Fruit fly (Drosophila melanogaster): ENCODE data around the gene CG12104.

CG12104 gene

DNA sequence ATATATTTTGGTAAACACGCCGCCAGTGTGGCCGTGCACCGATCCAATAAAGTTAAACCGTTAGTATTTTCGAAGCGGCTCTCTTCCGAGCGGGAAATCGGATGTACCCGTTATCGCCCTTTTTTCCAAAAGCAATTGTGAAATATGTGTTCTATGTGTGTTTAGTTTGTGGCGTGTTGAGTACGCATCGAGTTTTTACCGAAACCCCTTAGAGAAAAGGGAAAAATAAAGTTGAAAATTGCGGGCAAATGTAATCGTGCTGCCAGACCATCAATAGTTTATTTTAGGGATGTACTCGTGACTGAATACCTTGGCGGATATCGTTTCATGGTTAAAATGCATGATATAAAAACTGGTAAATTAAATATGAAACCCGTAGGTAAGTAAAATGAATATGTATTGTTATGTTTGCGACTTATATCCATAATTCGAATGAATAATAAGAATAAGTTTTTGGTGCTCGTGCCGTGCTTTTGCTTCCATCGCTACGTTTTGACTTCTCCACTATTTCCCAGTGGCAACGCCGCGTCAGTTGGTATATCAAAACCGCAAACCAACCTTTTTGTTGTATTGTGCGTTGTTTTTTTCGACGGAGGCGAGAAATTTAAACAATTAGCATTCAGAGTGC, 36.8 kb upstream of the CG12104 start, which contains the start of the genes Mettl2 and Bgb (continued):
- TF ChIP-seq pros (GFP tag; optimal IDR thresholded peaks at IDR 0.05) (no peak), CG12236 (GFP tag; optimal IDR thresholded peaks at IDR 0.05) (peak; percentile 20), nom (GFP tag; optimal IDR thresholded peaks at IDR 0.05) (peak; percentile 9), jing (GFP tag; optimal IDR thresholded peaks at IDR 0.05) (no peak), gsb-n (tag; optimal IDR thresholded peaks at IDR 0.05) (peak; percentile 49), NC2β (GFP tag; optimal IDR thresholded peaks at IDR 0.05) (peak; percentile 63), CG15601 (tag; optimal IDR thresholded peaks at IDR 0.05) (no peak), Dbx (GFP tag; IDR thresholded peaks at IDR 0.05) (peak; percentile 81), CG8359 (GFP tag; optimal IDR thresholded peaks at IDR 0.05; ENCODE audit: borderline replicate concordance) (peak; percentile 24), trh (GFP tag; optimal IDR thresholded peaks at IDR 0.05) (no peak), Sry-δ (GFP tag; optimal IDR thresholded peaks at IDR 0.05) (peak; percentile 96), CG3838 (GFP tag; optimal IDR thresholded peaks at IDR 0.05) (no peak), CG9797 (GFP tag; optimal IDR thresholded peaks at IDR 0.05) (peak; percentile 76), slp2 (GFP tag; optimal IDR thresholded peaks at IDR 0.05) (peak; percentile 66), CG15269 (tag; optimal IDR thresholded peaks at IDR 0.05) (no peak), CG17186 (GFP tag; optimal IDR thresholded peaks at IDR 0.05) (peak; percentile 53), Doc3 (GFP tag; IDR thresholded peaks at IDR 0.05; ENCODE audit: partially characterized antibody) (peak; percentile 86), CG2120 (GFP tag; optimal IDR thresholded peaks at IDR 0.05) (peak; percentile 88), Mrtf (GFP tag; IDR thresholded peaks at IDR 0.05) (peak; percentile 78), Myb (GFP tag; optimal IDR thresholded peaks at IDR 0.05) (peak; percentile 80), CG31441 (GFP tag; IDR thresholded peaks at IDR 0.05) (peak; percentile 74), CG15011 (GFP tag; optimal IDR thresholded peaks at IDR 0.05) (no peak), CrebB (tag; optimal IDR thresholded peaks at IDR 0.05) (no peak), CG13624 (GFP tag; optimal IDR thresholded peaks at IDR 0.05) (peak; percentile 78), CG8388 (GFP tag; optimal IDR thresholded peaks at IDR 0.05) (peak; percentile 60), chif (GFP tag; optimal IDR thresholded peaks at IDR 0.05) (peak; percentile 70 to 84), CG9437 (GFP tag; optimal IDR thresholded peaks at IDR 0.05) (peak; percentile 61), CG6175 (GFP tag; IDR thresholded peaks at IDR 0.05) (peak; percentile 61; the same call in 1 of the 3 replicates), ems (GFP tag; optimal IDR thresholded peaks at IDR 0.05) (peak; percentile 82), Dll (GFP tag; IDR thresholded peaks at IDR 0.05; ENCODE audit: partially characterized antibody) (peak; percentile 85), sug (tag; optimal IDR thresholded peaks at IDR 0.05) (peak; percentile 76), usp (GFP tag; optimal IDR thresholded peaks at IDR 0.05) (no peak), CG17361 (GFP tag; IDR thresholded peaks at IDR 0.05) (peak; percentile 91), Antp (GFP tag; optimal IDR thresholded peaks at IDR 0.05) (peak; percentile 87), rib (GFP tag; IDR thresholded peaks at IDR 0.05) (peak; percentile 46; the same call in 1 of the 2 replicates), pum (GFP tag; optimal IDR thresholded peaks at IDR 0.05) (peak; percentile 88), CG2116 (GFP tag; optimal IDR thresholded peaks at IDR 0.05) (peak; percentile 53), CG6813 (GFP tag; optimal IDR thresholded peaks at IDR 0.05) (no peak), CG6254 (GFP tag; optimal IDR thresholded peaks at IDR 0.05) (peak; percentile 51), sqz (GFP tag; optimal IDR thresholded peaks at IDR 0.05) (no peak), ash1 (GFP tag; optimal IDR thresholded peaks at IDR 0.05) (no peak), GATAe (GFP tag; conservative IDR thresholded peaks at IDR 0.05) (peak; percentile 70), CG4820 (GFP tag; optimal IDR thresholded peaks at IDR 0.05) (peak; percentile 80), bab2 (GFP tag; optimal IDR thresholded peaks at IDR 0.05) (peak; percentile 79), ind (GFP tag; optimal IDR thresholded peaks at IDR 0.05) (peak; percentile 90), hbn (GFP tag; IDR thresholded peaks at IDR 0.05; ENCODE audit: partially characterized antibody) (peak; percentile 62), lmd (GFP tag; IDR thresholded peaks at IDR 0.05) (peak; percentile 89), aop (GFP tag; IDR thresholded peaks at IDR 0.05) (no peak), lov (optimal IDR thresholded peaks at IDR 0.05) (no peak), lov (GFP tag; IDR thresholded peaks at IDR 0.05) (0 out of 3 replicates have a peak, but pooled peaks have one; percentile 29)
